Fruit fly (Drosophila melanogaster) S2 (cell line): ENCODE data around the gene Orp8.

Source experiments
- CG8478 ChIP-seq: fragments of >200 bp; optimal IDR thresholded peaks from 2 replicates; lab custom pipeline; 2018
- CTCF ChIP-seq, 2 experiments: fragments of >200 bp; optimal IDR thresholded peaks; 2 replicates each; lab custom pipeline; 2018

- TF ChIP-seq CTCF (optimal IDR thresholded peaks at IDR 0.05; lab: Kevin White, UChicago) (no peak), CG8478 (lab: Kevin White, UChicago) (no peak)
These were observed 44.4 kb upstream of the Orp8 start for dm6 chr3R:20264770-20265169.
